Fruit fly (Drosophila melanogaster) whole organism, wandering third instar larva: ENCODE results near the gene tomb.

Experiments used
- Abd-B ChIP-seq: fragments of >200 bp; optimal IDR thresholded peaks from 2 replicates; lab custom pipeline; 2017; ENCODE audit warnings: missing biosample characterization, missing genetic modification characterization
- CG32264 ChIP-seq: fragments of 200-800 bp; sonication (Bioruptor generic); optimal IDR thresholded peaks from 2 replicates; lab custom pipeline; 2016; ENCODE audit warnings: missing biosample characterization, missing genetic modification characterization
- CG9705 ChIP-seq: fragments of 200-800 bp; sonication (Bioruptor generic); optimal IDR thresholded peaks from 2 replicates; lab custom pipeline; 2018; ENCODE audit warnings: missing biosample characterization, mild to moderate bottlenecking, missing genetic modification characterization
- CrebA ChIP-seq: fragments of 200-800 bp; sonication (Bioruptor generic); optimal IDR thresholded peaks from 2 replicates; lab custom pipeline; 2016; ENCODE audit warnings: missing biosample characterization, mild to moderate bottlenecking, missing genetic modification characterization, borderline replicate concordance
- HLH106 ChIP-seq: fragments of 200-800 bp; optimal IDR thresholded peaks from 3 replicates; lab custom pipeline; 2019; ENCODE audit warnings: missing biosample characterization, mild to moderate bottlenecking, missing genetic modification characterization, moderate library complexity
- Hnf4 ChIP-seq: fragments of 200-800 bp; sonication (Bioruptor generic); optimal IDR thresholded peaks from 2 replicates; lab custom pipeline; 2016; ENCODE audit warnings: missing biosample characterization, mild to moderate bottlenecking, missing genetic modification characterization
- Hr78 ChIP-seq: fragments of >200 bp; optimal IDR thresholded peaks from 2 replicates; lab custom pipeline; 2017; ENCODE audit warnings: missing biosample characterization, missing genetic modification characterization
- Hr83 ChIP-seq: fragments of 200-300 bp; sonication (Bioruptor generic); optimal IDR thresholded peaks from 2 replicates; lab custom pipeline; 2016; ENCODE audit warnings: missing biosample characterization, mild to moderate bottlenecking, missing genetic modification characterization, moderate library complexity; ENCODE audit not compliant: poor library complexity, severe bottlenecking
- Jra ChIP-seq: sonication (Bioruptor generic); optimal IDR thresholded peaks from 2 replicates; lab custom pipeline; 2016; ENCODE audit warnings: missing biosample characterization, missing genetic modification characterization
- Myc ChIP-seq: fragments of >200 bp; optimal IDR thresholded peaks from 2 replicates; lab custom pipeline; 2017
- N ChIP-seq: fragments of >200 bp; optimal IDR thresholded peaks from 2 replicates; lab custom pipeline; 2018; ENCODE audit warnings: missing biosample characterization, missing external identifiers, missing genetic modification characterization
- OdsH ChIP-seq: fragments of 200-800 bp; sonication (Bioruptor generic); optimal IDR thresholded peaks from 2 replicates; lab custom pipeline; 2016; ENCODE audit warnings: missing biosample characterization, mild to moderate bottlenecking, missing genetic modification characterization
- Rel ChIP-seq, 2 experiments: fragments of 200-800 bp; sonication (Bioruptor generic) in 1 of 2; optimal IDR thresholded peaks; 2 replicates in 1 of 2; 3 replicates in 1 of 2; lab custom pipeline; 2016 to 2019; ENCODE audit warnings: mild to moderate bottlenecking in 2 of 2, missing biosample characterization in 2 of 2, missing genetic modification characterization in 2 of 2, moderate library complexity in 1 of 2
- Sp1 ChIP-seq: fragments of 200-800 bp; sonication (Bioruptor generic); optimal IDR thresholded peaks from 3 replicates; lab custom pipeline; 2019; ENCODE audit warnings: missing biosample characterization, mild to moderate bottlenecking, missing genetic modification characterization, moderate library complexity
- br ChIP-seq: fragments of 200-800 bp; sonication (Bioruptor generic); optimal IDR thresholded peaks from 2 replicates; lab custom pipeline; 2016; ENCODE audit warnings: missing biosample characterization, missing genetic modification characterization
- dl ChIP-seq, 2 experiments: fragments of 175-275, 200-275 bp in 1 of 2; fragments of 200-275 bp in 1 of 2; sonication (Bioruptor generic); optimal IDR thresholded peaks; lab custom pipeline; 2018; ENCODE audit warnings: mild to moderate bottlenecking in 2 of 2, missing biosample characterization in 2 of 2, missing genetic modification characterization in 2 of 2, moderate library complexity in 2 of 2; ENCODE audit not compliant: partially characterized antibody in 2 of 2, insufficient read depth in 1 of 2
- dsf ChIP-seq: sonication (Bioruptor generic); optimal IDR thresholded peaks from 2 replicates; lab custom pipeline; 2016; ENCODE audit warnings: missing biosample characterization, missing genetic modification characterization, borderline replicate concordance
- ey ChIP-seq: fragments of 200-800 bp; sonication (Bioruptor generic); optimal IDR thresholded peaks from 2 replicates; lab custom pipeline; 2016; ENCODE audit warnings: missing biosample characterization, missing genetic modification characterization
- foxo ChIP-seq, 2 experiments: fragments of 200-800 bp; sonication (Bioruptor generic); optimal IDR thresholded peaks; 2 replicates in 1 of 2; 3 replicates in 1 of 2; lab custom pipeline; 2016 to 2017; ENCODE audit warnings: missing biosample characterization in 2 of 2, missing genetic modification characterization in 2 of 2
- fru ChIP-seq: fragments of 200-800 bp; sonication (Bioruptor generic); optimal IDR thresholded peaks from 3 replicates; lab custom pipeline; 2016; ENCODE audit warnings: missing biosample characterization, mild to moderate bottlenecking, missing genetic modification characterization
- h ChIP-seq: fragments of 200-800 bp; sonication (Bioruptor generic); optimal IDR thresholded peaks from 3 replicates; lab custom pipeline; 2016; ENCODE audit warnings: missing biosample characterization, mild to moderate bottlenecking, missing genetic modification characterization
- jim ChIP-seq: fragments of 175-275, 200-325 bp; sonication (Bioruptor generic); optimal IDR thresholded peaks from 2 replicates; lab custom pipeline; 2016; ENCODE audit warnings: missing biosample characterization, mild to moderate bottlenecking, missing genetic modification characterization
- lola ChIP-seq: fragments of >200 bp; optimal IDR thresholded peaks from 2 replicates; lab custom pipeline; 2017; ENCODE audit warnings: missing biosample characterization, missing genetic modification characterization
- pan ChIP-seq: fragments of >200 bp; optimal IDR thresholded peaks from 2 replicates; lab custom pipeline; 2017
- psq ChIP-seq: fragments of 200-800 bp; sonication (Bioruptor generic); optimal IDR thresholded peaks from 3 replicates; lab custom pipeline; 2017; ENCODE audit warnings: missing biosample characterization, mild to moderate bottlenecking, missing genetic modification characterization, moderate library complexity
- rgr ChIP-seq: fragments of 200-800 bp; sonication (Bioruptor generic); optimal IDR thresholded peaks from 3 replicates; lab custom pipeline; 2016; ENCODE audit warnings: missing biosample characterization, mild to moderate bottlenecking, missing genetic modification characterization
- sv ChIP-seq: fragments of 200-800 bp; sonication (Bioruptor generic); optimal IDR thresholded peaks from 3 replicates; lab custom pipeline; 2016; ENCODE audit warnings: missing biosample characterization, missing genetic modification characterization
- usp ChIP-seq: fragments of >200 bp; optimal IDR thresholded peaks from 2 replicates; lab custom pipeline; 2017; ENCODE audit warnings: missing biosample characterization, missing genetic modification characterization
- woc ChIP-seq: sonication (Bioruptor generic); optimal IDR thresholded peaks from 2 replicates; lab custom pipeline; 2016; ENCODE audit warnings: missing biosample characterization, mild to moderate bottlenecking, missing genetic modification characterization

The tomb gene

dm6 chr2L:5514946-5515345 lies 21.6 kb downstream of the tomb start:
- TF ChIP-seq woc (GFP tag; lab: Kevin White, UChicago) = no peak
- no peak for TF ChIP-seq Myc
- TF ChIP-seq foxo (GFP tag; optimal IDR thresholded peaks at IDR 0.05; lab: Kevin White, UChicago) = no peak
- TF ChIP-seq CG9705 (GFP tag; lab: Kevin White, UChicago) = no peak
- TF ChIP-seq Hr78 (GFP tag; lab: Kevin White, UChicago) = no peak
- no peak for TF ChIP-seq br (GFP tag; lab: Kevin White, UChicago)
- no peak for TF ChIP-seq OdsH (GFP tag; lab: Kevin White, UChicago)
- TF ChIP-seq Hr83 (GFP tag; lab: Kevin White, UChicago) = no peak
- TF ChIP-seq Sp1 (GFP tag; lab: Kevin White, UChicago) = no peak

DNA sequence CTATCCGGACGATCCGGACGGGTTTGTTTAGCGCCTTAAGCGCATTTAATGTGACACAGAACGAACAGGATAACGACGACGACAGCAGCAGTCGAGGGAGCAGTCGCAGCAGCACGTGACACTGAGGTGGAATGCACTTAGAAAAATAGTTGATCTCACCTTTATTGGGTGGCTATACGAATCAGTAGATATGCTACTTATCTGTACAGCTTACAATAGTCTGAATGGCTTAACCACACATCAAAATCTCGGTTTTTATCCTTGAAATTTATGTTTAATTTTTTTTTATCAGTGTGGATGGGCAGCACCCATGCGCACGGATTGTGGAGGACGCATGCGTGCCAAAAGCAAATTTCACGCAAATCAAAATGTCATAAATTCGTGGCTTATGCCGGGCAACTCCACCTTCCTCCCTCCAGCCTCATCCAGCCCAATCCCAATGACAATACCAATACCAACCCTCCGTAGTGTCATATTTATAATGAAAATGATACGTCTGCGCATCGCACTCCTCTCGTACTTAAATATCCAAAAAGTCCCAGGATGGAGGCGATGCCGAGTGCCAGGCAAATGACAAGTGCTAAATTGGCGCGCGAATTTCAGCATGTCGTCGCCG lies 28.6 kb downstream of the tomb start:
- TF ChIP-seq rgr (GFP tag; lab: Kevin White, UChicago) (no peak), foxo (GFP tag; optimal IDR thresholded peaks at IDR 0.05; lab: Kevin White, UChicago) (peak in 1 of 2 experiments; percentile 64), HLH106 (tag; lab: Kevin White, UChicago) (peak; percentile 16), woc (GFP tag; lab: Kevin White, UChicago) (no peak)

- TF ChIP-seq Myc = no peak
- TF ChIP-seq fru = no peak
- no peak for TF ChIP-seq jim (GFP tag; lab: Kevin White, UChicago)
- TF ChIP-seq Sp1 (GFP tag; lab: Kevin White, UChicago) = no peak
- no peak for TF ChIP-seq Hnf4 (GFP tag; lab: Kevin White, UChicago)
- TF ChIP-seq dl (GFP tag; optimal IDR thresholded peaks at IDR 0.05; lab: Kevin White, UChicago; ENCODE audit: insufficient read depth in 1 of 2, partially characterized antibody in 2 of 2) = no peak
- TF ChIP-seq CG9705 (GFP tag; lab: Kevin White, UChicago) = no peak
- no peak for TF ChIP-seq sv (GFP tag; lab: Kevin White, UChicago)
- TF ChIP-seq Hr78 (GFP tag; lab: Kevin White, UChicago) = no peak
- no peak for TF ChIP-seq usp (GFP tag; lab: Kevin White, UChicago)
- TF ChIP-seq lola (GFP tag; lab: Kevin White, UChicago) = no peak
- TF ChIP-seq dsf (GFP tag; lab: Kevin White, UChicago) = no peak
Observed at dm6 chr2L:5507082-5507481, 29.5 kb downstream of the tomb start.

- TF ChIP-seq br (GFP tag; lab: Kevin White, UChicago) (peak; percentile 40), Hnf4 (GFP tag; lab: Kevin White, UChicago) (peak; percentile 61), Abd-B (no peak), ey (GFP tag; lab: Kevin White, UChicago) (peak; percentile 28), HLH106 (tag; lab: Kevin White, UChicago) (peak; percentile 12), CG9705 (GFP tag; lab: Kevin White, UChicago) (no peak), h (GFP tag; lab: Kevin White, UChicago) (peak; percentile 19), fru (peak; percentile 55), Hr78 (GFP tag; lab: Kevin White, UChicago) (no peak), Sp1 (GFP tag; lab: Kevin White, UChicago) (peak; percentile 32), OdsH (GFP tag; lab: Kevin White, UChicago) (peak; percentile 40), psq (GFP tag; lab: Kevin White, UChicago) (peak; percentile 30), N (GFP tag; lab: Kevin White, UChicago) (no peak), foxo (GFP tag; optimal IDR thresholded peaks at IDR 0.05; lab: Kevin White, UChicago) (peak in 1 of 2 experiments; percentile 34)
Observed at dm6 chr2L:5505130-5505529, 31.4 kb downstream of the tomb start.

- TF ChIP-seq CG32264 (GFP tag; lab: Kevin White, UChicago) = no peak
- no peak for TF ChIP-seq CG9705 (GFP tag; lab: Kevin White, UChicago)
- no peak for TF ChIP-seq Jra
- TF ChIP-seq Hr83 (GFP tag; lab: Kevin White, UChicago) = no peak
- no peak for TF ChIP-seq N (GFP tag; lab: Kevin White, UChicago)
- TF ChIP-seq Hr78 (GFP tag; lab: Kevin White, UChicago) = no peak
- TF ChIP-seq Abd-B = no peak
- no peak for TF ChIP-seq psq (GFP tag; lab: Kevin White, UChicago)
- TF ChIP-seq dsf (GFP tag; lab: Kevin White, UChicago) = no peak
- TF ChIP-seq Rel (GFP tag; optimal IDR thresholded peaks at IDR 0.05; lab: Kevin White, UChicago) = no peak
- no peak for TF ChIP-seq Rel (tag; optimal IDR thresholded peaks at IDR 0.05; lab: Kevin White, UChicago)
- no peak for TF ChIP-seq Myc
- TF ChIP-seq woc (GFP tag; lab: Kevin White, UChicago) = no peak
- TF ChIP-seq h (GFP tag; lab: Kevin White, UChicago) = no peak
- no peak for TF ChIP-seq dl (GFP tag; optimal IDR thresholded peaks at IDR 0.05; lab: Kevin White, UChicago; ENCODE audit: insufficient read depth in 1 of 2, partially characterized antibody in 2 of 2)
- TF ChIP-seq jim (GFP tag; lab: Kevin White, UChicago) = no peak
- TF ChIP-seq usp (GFP tag; lab: Kevin White, UChicago) = no peak
- no peak for TF ChIP-seq CrebA (GFP tag; lab: Kevin White, UChicago)
- TF ChIP-seq pan (lab: Kevin White, UChicago) = no peak
- no peak for TF ChIP-seq ey (GFP tag; lab: Kevin White, UChicago)
- TF ChIP-seq, all 38 proteins: peak for 0
Observed at dm6 chr2L:5502868-5503267, 33.7 kb downstream of the tomb start.
